Fruit fly (Drosophila melanogaster): ENCODE results near the gene spo.

DNA sequence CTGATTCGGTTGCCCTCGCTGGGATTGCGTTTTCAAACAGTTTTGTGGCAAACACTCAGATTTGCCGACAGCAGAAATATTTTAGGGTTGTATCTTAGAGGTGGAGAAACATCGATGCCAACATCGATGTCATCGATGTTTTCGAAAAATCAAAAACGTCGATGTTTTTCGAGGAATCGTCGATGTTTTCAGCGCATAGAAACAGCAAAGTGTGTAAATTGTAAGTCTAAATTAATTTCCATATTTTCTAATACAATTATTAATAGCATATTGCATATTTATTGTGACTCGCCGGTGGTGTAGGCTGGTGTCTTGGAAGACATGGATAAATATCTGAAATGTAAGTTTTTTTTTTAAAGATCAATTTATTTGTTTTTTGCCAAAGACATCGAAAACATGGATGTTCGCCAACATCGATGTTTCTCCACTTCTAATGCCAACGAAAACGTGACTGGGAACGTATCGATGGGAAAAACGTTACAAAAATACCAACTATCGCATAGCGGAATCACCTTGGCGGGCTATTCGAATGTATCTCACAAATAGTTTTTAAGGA lies 11.6 kb upstream of the spo start, which contains the start of gene TM9SF3:
- TF ChIP-seq Lpt (GFP tag; optimal IDR thresholded peaks at IDR 0.05): no peak
- no peak for TF ChIP-seq CG15336 (GFP tag; IDR thresholded peaks at IDR 0.05)
